Fruit fly (Drosophila melanogaster) whole organism, embryonic: Measurements from ENCODE around the gene Pak.

Experiments used
- BEAF-32 ChIP-seq: fragments of 200-800 bp; sonication (Bioruptor generic); optimal IDR thresholded peaks from 3 replicates; lab custom pipeline; 2017; ENCODE audit warnings: missing biosample characterization, missing genetic modification characterization, mild to moderate bottlenecking, moderate library complexity, missing genetic modification reagents
- Bgb ChIP-seq: fragments of 200-800 bp; sonication (Bioruptor generic); IDR thresholded peaks from 2 replicates; pipeline ENCODE4 v1.3.6; 2022; ENCODE audit warnings: missing biosample characterization, missing genetic modification characterization; ENCODE audit not compliant: partially characterized antibody
- CG10267 ChIP-seq: fragments of 200-800 bp; sonication (Bioruptor generic); optimal IDR thresholded peaks from 2 replicates; lab custom pipeline; 2018; ENCODE audit warnings: missing biosample characterization, mild to moderate bottlenecking, missing genetic modification characterization, moderate library complexity
- CG10274 ChIP-seq: fragments of 200-800 bp; sonication (Bioruptor generic); optimal IDR thresholded peaks from 3 replicates; lab custom pipeline; 2017; ENCODE audit warnings: missing biosample characterization, mild to moderate bottlenecking, missing genetic modification characterization
- CG10543 ChIP-seq: fragments of 200-800 bp; sonication (Bioruptor generic); optimal IDR thresholded peaks from 3 replicates; lab custom pipeline; 2017; ENCODE audit warnings: missing biosample characterization, mild to moderate bottlenecking, missing genetic modification characterization, moderate library complexity
- CG13287 ChIP-seq: fragments of 200-800 bp; sonication (Bioruptor generic); IDR thresholded peaks from 2 replicates; pipeline ENCODE4 v1.3.6; 2022; ENCODE audit warnings: missing biosample characterization, missing genetic modification characterization; ENCODE audit not compliant: partially characterized antibody
- CG13894 ChIP-seq: fragments of 200-800 bp; sonication (Bioruptor generic); optimal IDR thresholded peaks from 3 replicates; lab custom pipeline; 2018; ENCODE audit warnings: missing biosample characterization, mild to moderate bottlenecking, missing genetic modification characterization, moderate library complexity
- CG14014 ChIP-seq: fragments of 200-800 bp; sonication (Bioruptor generic); IDR thresholded peaks from 2 replicates; pipeline ENCODE4 v1.3.6; 2022; ENCODE audit warnings: missing biosample characterization, missing genetic modification characterization
- CG14710 ChIP-seq: fragments of 200-800 bp; sonication (Bioruptor generic); optimal IDR thresholded peaks from 3 replicates; lab custom pipeline; 2019; ENCODE audit warnings: missing biosample characterization, mild to moderate bottlenecking, missing genetic modification characterization, moderate library complexity
- CG14860 ChIP-seq: fragments of 200-800 bp; sonication (Bioruptor generic); IDR thresholded peaks from 3 replicates; pipeline ENCODE4 v1.3.6; 2022; ENCODE audit warnings: missing biosample characterization, missing genetic modification characterization; ENCODE audit not compliant: partially characterized antibody
- CG15073 ChIP-seq: fragments of 200-800 bp; sonication (Bioruptor generic); optimal IDR thresholded peaks from 2 replicates; lab custom pipeline; 2016; ENCODE audit warnings: missing biosample characterization, missing genetic modification characterization
- CG1603 ChIP-seq: fragments of 200-800 bp; sonication (Bioruptor generic); optimal IDR thresholded peaks from 2 replicates; lab custom pipeline; 2019; ENCODE audit warnings: missing biosample characterization, mild to moderate bottlenecking, missing genetic modification characterization, moderate library complexity
- CG16813 ChIP-seq: fragments of 200-800 bp; sonication (Bioruptor generic); IDR thresholded peaks from 3 replicates; pipeline ENCODE4 v1.3.6; 2022; ENCODE audit warnings: missing biosample characterization, missing genetic modification characterization; ENCODE audit not compliant: partially characterized antibody
- CG18476 ChIP-seq: fragments of 200-800 bp; sonication (Bioruptor generic); optimal IDR thresholded peaks from 2 replicates; lab custom pipeline; 2016; ENCODE audit warnings: missing biosample characterization, mild to moderate bottlenecking, missing genetic modification characterization
- CG2199 ChIP-seq: fragments of 200-800 bp; sonication (Bioruptor generic); IDR thresholded peaks from 3 replicates; pipeline ENCODE4 v1.3.6; 2022; ENCODE audit warnings: missing biosample characterization, missing genetic modification characterization
- CG2678 ChIP-seq: fragments of 200-800 bp; sonication (Bioruptor generic); optimal IDR thresholded peaks from 3 replicates; lab custom pipeline; 2019; ENCODE audit warnings: missing biosample characterization, mild to moderate bottlenecking, missing genetic modification characterization, moderate library complexity
- CG2712 ChIP-seq: fragments of 200-800 bp; optimal IDR thresholded peaks from 3 replicates; lab custom pipeline; 2019; ENCODE audit warnings: missing biosample characterization, mild to moderate bottlenecking, missing genetic modification characterization, moderate library complexity
- CG30020 ChIP-seq: fragments of 200-800 bp; optimal IDR thresholded peaks from 2 replicates; lab custom pipeline; 2019; ENCODE audit warnings: missing biosample characterization, mild to moderate bottlenecking, missing genetic modification characterization, moderate library complexity
- CG33213 ChIP-seq: fragments of 200-800 bp; sonication (Bioruptor generic); optimal IDR thresholded peaks from 3 replicates; lab custom pipeline; 2016; ENCODE audit warnings: missing biosample characterization, missing genetic modification characterization
- CG34224 ChIP-seq: fragments of 200-800 bp; sonication (Bioruptor generic); IDR thresholded peaks from 3 replicates; pipeline ENCODE4 v1.3.6; 2022; ENCODE audit warnings: missing biosample characterization, missing genetic modification characterization; ENCODE audit not compliant: partially characterized antibody
- CG4730 ChIP-seq: fragments of 200-800 bp; sonication (Bioruptor generic); IDR thresholded peaks from 2 replicates; pipeline ENCODE4 v1.3.6; 2022; ENCODE audit warnings: missing biosample characterization, missing genetic modification characterization
- CG4820 ChIP-seq: fragments of 200-800 bp; sonication (Bioruptor generic); optimal IDR thresholded peaks from 3 replicates; lab custom pipeline; 2016; ENCODE audit warnings: missing biosample characterization, missing genetic modification characterization
- CG6175 ChIP-seq: fragments of 200-800 bp; sonication (Bioruptor generic); IDR thresholded peaks from 3 replicates; pipeline ENCODE4 v1.3.6; 2022; ENCODE audit warnings: missing biosample characterization, missing genetic modification characterization
- CG7271 ChIP-seq: fragments of 200-800 bp; sonication (Bioruptor generic); optimal IDR thresholded peaks from 2 replicates; lab custom pipeline; 2018; ENCODE audit warnings: missing biosample characterization, mild to moderate bottlenecking, missing genetic modification characterization, moderate library complexity
- CG7963 ChIP-seq: fragments of 200-800 bp; sonication (Bioruptor generic); IDR thresholded peaks from 3 replicates; pipeline ENCODE4 v1.3.6; 2022; ENCODE audit warnings: missing biosample characterization, missing genetic modification characterization; ENCODE audit not compliant: partially characterized antibody
- CG8359 ChIP-seq: fragments of 200-800 bp; sonication (Bioruptor generic); optimal IDR thresholded peaks from 2 replicates; lab custom pipeline; 2017; ENCODE audit warnings: missing biosample characterization, mild to moderate bottlenecking, missing genetic modification characterization, borderline replicate concordance
- CG8765 ChIP-seq: fragments of 200-800 bp; sonication (Bioruptor generic); IDR thresholded peaks from 2 replicates; pipeline ENCODE4 v1.3.6; 2022; ENCODE audit warnings: missing biosample characterization, missing genetic modification characterization
- CG9817 ChIP-seq: fragments of 200-800 bp; sonication (Bioruptor generic); optimal IDR thresholded peaks from 2 replicates; lab custom pipeline; 2018; ENCODE audit warnings: missing biosample characterization, mild to moderate bottlenecking, missing genetic modification characterization, moderate library complexity
- Chrac-16 ChIP-seq: fragments of 200-800 bp; sonication (Bioruptor generic); optimal IDR thresholded peaks from 3 replicates; lab custom pipeline; 2016; ENCODE audit warnings: missing biosample characterization, missing genetic modification characterization
- Dbx ChIP-seq: fragments of 200-800 bp; sonication (Bioruptor generic); IDR thresholded peaks from 3 replicates; pipeline ENCODE4 v1.3.6; 2022; ENCODE audit warnings: missing biosample characterization, missing genetic modification characterization
- Dll ChIP-seq: fragments of 200-800 bp; sonication (Bioruptor generic); IDR thresholded peaks from 4 replicates; pipeline ENCODE4 v1.3.6; 2022; ENCODE audit warnings: missing biosample characterization, missing genetic modification characterization; ENCODE audit not compliant: partially characterized antibody
- GATAe ChIP-seq: fragments of 200-800 bp; sonication (Bioruptor generic); conservative IDR thresholded peaks from 2 replicates; pipeline ENCODE4 v1.3.6; 2022; ENCODE audit warnings: missing biosample characterization, missing genetic modification characterization
- HLH4C ChIP-seq: fragments of 200-800 bp; sonication (Bioruptor generic); IDR thresholded peaks from 3 replicates; pipeline ENCODE4 v1.3.6; 2022; ENCODE audit warnings: missing biosample characterization, missing genetic modification characterization; ENCODE audit not compliant: partially characterized antibody
- Oaz ChIP-seq: fragments of 200-800 bp; sonication (Bioruptor generic); IDR thresholded peaks from 2 replicates; pipeline ENCODE4 v1.3.6; 2022; ENCODE audit warnings: missing biosample characterization, missing genetic modification characterization
- Six4 ChIP-seq: fragments of 200-800 bp; sonication (Bioruptor generic); optimal IDR thresholded peaks from 2 replicates; lab custom pipeline; 2016; ENCODE audit warnings: missing biosample characterization, missing genetic modification characterization
- cad ChIP-seq: fragments of >200 bp; optimal IDR thresholded peaks from 2 replicates; lab custom pipeline; 2017; ENCODE audit warnings: missing biosample characterization, missing genetic modification characterization
- chinmo ChIP-seq: fragments of 200-800 bp; sonication (Bioruptor generic); IDR thresholded peaks from 4 replicates; pipeline ENCODE4 v1.3.6; 2022; ENCODE audit warnings: missing biosample characterization, missing genetic modification characterization; ENCODE audit not compliant: partially characterized antibody
- exex ChIP-seq: fragments of 200-800 bp; sonication (Bioruptor generic); optimal IDR thresholded peaks from 4 replicates; lab custom pipeline; 2018; ENCODE audit warnings: missing biosample characterization, mild to moderate bottlenecking, missing genetic modification characterization, moderate library complexity
- eyg ChIP-seq: fragments of 200-800 bp; sonication (Bioruptor generic); optimal IDR thresholded peaks from 3 replicates; lab custom pipeline; 2016; ENCODE audit warnings: missing biosample characterization, missing genetic modification characterization
- fd96Cb ChIP-seq: fragments of 200-800 bp; sonication (Bioruptor generic); optimal IDR thresholded peaks from 2 replicates; lab custom pipeline; 2018; ENCODE audit warnings: missing biosample characterization, mild to moderate bottlenecking, missing genetic modification characterization, moderate library complexity
- jigr1 ChIP-seq: fragments of 200-800 bp; sonication (Bioruptor generic); IDR thresholded peaks from 3 replicates; pipeline ENCODE4 v1.3.6; 2022; ENCODE audit warnings: missing biosample characterization, missing genetic modification characterization
- klu ChIP-seq: fragments of 200-800 bp; sonication (Bioruptor generic); IDR thresholded peaks from 2 replicates; pipeline ENCODE4 v1.3.6; 2022; ENCODE audit warnings: missing biosample characterization, missing genetic modification characterization
- nerfin-2 ChIP-seq: fragments of 200-800 bp; sonication (Bioruptor generic); IDR thresholded peaks from 2 replicates; pipeline ENCODE4 v1.3.6; 2022; ENCODE audit warnings: missing biosample characterization, missing genetic modification characterization; ENCODE audit not compliant: partially characterized antibody
- odd ChIP-seq: fragments of 200-800 bp; sonication (Bioruptor generic); optimal IDR thresholded peaks from 2 replicates; lab custom pipeline; 2017; ENCODE audit warnings: missing biosample characterization, mild to moderate bottlenecking, missing genetic modification characterization
- pan ChIP-seq, 4 experiments: fragments of >200 bp in 3 of 4; fragments of 200-800 bp in 1 of 4; sonication (Bioruptor generic) in 1 of 4; optimal IDR thresholded peaks in 3 of 4; IDR thresholded peaks in 1 of 4; 2 replicates each; pipeline versions ENCODE4 v1.3.6 to Lab custom; 2017 to 2022; ENCODE audit warnings: missing biosample characterization in 2 of 4, missing genetic modification characterization in 2 of 4, mixed read lengths in 1 of 4
- sd ChIP-seq: fragments of 200-800 bp; sonication (Bioruptor generic); optimal IDR thresholded peaks from 3 replicates; lab custom pipeline; 2018; ENCODE audit warnings: missing biosample characterization, mild to moderate bottlenecking, missing genetic modification characterization, moderate library complexity
- stwl ChIP-seq: fragments of 200-800 bp; sonication (Bioruptor generic); optimal IDR thresholded peaks from 3 replicates; lab custom pipeline; 2018; ENCODE audit warnings: missing biosample characterization, mild to moderate bottlenecking, missing genetic modification characterization, moderate library complexity
- wor ChIP-seq: fragments of 200-800 bp; sonication (Bioruptor generic); IDR thresholded peaks from 2 replicates; pipeline ENCODE4 v1.3.6; 2022; ENCODE audit warnings: missing biosample characterization, missing genetic modification characterization
- zfh1 ChIP-seq: fragments of 200-800 bp; sonication (Bioruptor generic); IDR thresholded peaks from 3 replicates; pipeline ENCODE4 v1.3.6; 2022; ENCODE audit warnings: missing biosample characterization, missing genetic modification characterization

Gene Pak

dm6 chr3R:6388414-6388830, 37.7 kb downstream of the Pak start (continued):
- TF ChIP-seq CG4820 (GFP tag; lab: Kevin White, UChicago): no peak
- no peak for TF ChIP-seq CG2199 (GFP tag; lab: Robert Waterston, UW)
- TF ChIP-seq CG9817 (tag; lab: Kevin White, UChicago): no peak
- TF ChIP-seq CG8765 (GFP tag; lab: Robert Waterston, UW): no peak
- no peak for TF ChIP-seq exex (tag; lab: Kevin White, UChicago)
- TF ChIP-seq CG8359 (GFP tag; lab: Kevin White, UChicago): no peak
- no peak for TF ChIP-seq GATAe (GFP tag; lab: Robert Waterston, UW)
- no peak for TF ChIP-seq cad
- no peak for TF ChIP-seq CG18476 (GFP tag; lab: Kevin White, UChicago)
- no peak for TF ChIP-seq Oaz
- TF ChIP-seq Chrac-16 (GFP tag; lab: Kevin White, UChicago): no peak
- TF ChIP-seq Six4 (GFP tag; lab: Kevin White, UChicago): no peak
- peak; percentile 74 for TF ChIP-seq CG13287 (GFP tag; lab: Robert Waterston, UW)
- no peak for TF ChIP-seq klu (GFP tag; lab: Robert Waterston, UW)
- peak; percentile 88 for TF ChIP-seq nerfin-2 (GFP tag; lab: Robert Waterston, UW)
- TF ChIP-seq Dbx: no peak
- peak; percentile 74; the same call in 2 of the 4 replicates for TF ChIP-seq chinmo
- no peak for TF ChIP-seq wor (GFP tag; lab: Robert Waterston, UW)
- TF ChIP-seq Dll (GFP tag; lab: Robert Waterston, UW): peak; percentile 70
- TF ChIP-seq CG33213 (GFP tag; lab: Kevin White, UChicago): no peak
- no peak for TF ChIP-seq CG15073 (GFP tag; lab: Kevin White, UChicago)
- no peak for TF ChIP-seq eyg (GFP tag; lab: Kevin White, UChicago)
- no peak for TF ChIP-seq jigr1 (GFP tag; lab: Robert Waterston, UW)
- peak; percentile 70 for TF ChIP-seq CG34224 (GFP tag; lab: Robert Waterston, UW)
- TF ChIP-seq odd (GFP tag; lab: Kevin White, UChicago): no peak
- peak; percentile 96 for TF ChIP-seq HLH4C (GFP tag; lab: Robert Waterston, UW)
- no peak for TF ChIP-seq CG2678
- peak; percentile 76 for TF ChIP-seq CG7963 (GFP tag; lab: Robert Waterston, UW)
- peak; percentile 61 for TF ChIP-seq Bgb (GFP tag; lab: Robert Waterston, UW)
- TF ChIP-seq CG1603 (tag; lab: Kevin White, UChicago): no peak
- no peak for TF ChIP-seq CG14014 (GFP tag; lab: Robert Waterston, UW)
- no peak for TF ChIP-seq CG2712 (tag; lab: Kevin White, UChicago)
- TF ChIP-seq CG4730 (GFP tag; lab: Robert Waterston, UW): no peak
- TF ChIP-seq fd96Cb (tag; lab: Kevin White, UChicago): no peak
- TF ChIP-seq CG10274 (GFP tag; lab: Kevin White, UChicago): no peak
- no peak for TF ChIP-seq CG10267
- TF ChIP-seq sd (tag; lab: Kevin White, UChicago): no peak
- peak; percentile 83 for TF ChIP-seq CG16813 (GFP tag; lab: Robert Waterston, UW)
- TF ChIP-seq CG14710: no peak
- no peak for TF ChIP-seq CG13894 (tag; lab: Kevin White, UChicago)
- peak; percentile 29 for TF ChIP-seq stwl (tag; lab: Kevin White, UChicago)
- no peak for TF ChIP-seq zfh1 (GFP tag; lab: Robert Waterston, UW)
- peak; percentile 92 for TF ChIP-seq CG14860
- peak; percentile 0 for TF ChIP-seq BEAF-32 (GFP tag; lab: Kevin White, UChicago)
- TF ChIP-seq CG30020 (tag; lab: Kevin White, UChicago): no peak
- TF ChIP-seq pan (optimal IDR thresholded peaks at IDR 0.05; lab: Kevin White, UChicago): no peak
- no peak for TF ChIP-seq pan (GFP tag; optimal IDR thresholded peaks at IDR 0.05 in 1 of 2, IDR thresholded peaks at IDR 0.05 in 1 of 2)
- TF ChIP-seq CG6175 (GFP tag; lab: Robert Waterston, UW): no peak
- TF ChIP-seq CG10543 (GFP tag; lab: Kevin White, UChicago): no peak
- no peak for TF ChIP-seq CG7271 (tag; lab: Kevin White, UChicago)
